Worm (Caenorhabditis elegans) whole organism, mixed stage, embryonic: ENCODE results near the gene mlc-3.

Source experiments
- M03D4.4 ChIP-seq: sonication (generic microtip); optimal IDR thresholded peaks from 2 replicates; lab custom pipeline; 2017; ENCODE audit warnings: mild to moderate bottlenecking, missing genetic modification characterization, missing compliant biosample characterization
- bed-3 ChIP-seq: fragments of 200-800 bp; sonication (Bioruptor generic); optimal IDR thresholded peaks from 3 replicates; lab custom pipeline; 2018; ENCODE audit warnings: mild to moderate bottlenecking, missing genetic modification characterization, moderate library complexity, missing compliant biosample characterization
- blmp-1 ChIP-seq: fragments of 150-350 bp; optimal IDR thresholded peaks from 2 replicates; lab custom pipeline; 2014; ENCODE audit warnings: missing biosample characterization, missing genetic modification characterization
- ceh-39 ChIP-seq: fragments of 150-350 bp; optimal IDR thresholded peaks from 2 replicates; lab custom pipeline; 2014; ENCODE audit warnings: missing biosample characterization, missing genetic modification characterization
- ceh-43 ChIP-seq: fragments of 200-800 bp; sonication (Bioruptor generic); optimal IDR thresholded peaks from 2 replicates; lab custom pipeline; 2018; ENCODE audit warnings: mild to moderate bottlenecking, missing genetic modification characterization, moderate library complexity, missing compliant biosample characterization
- ces-1 ChIP-seq: fragments of 150-350 bp; optimal IDR thresholded peaks from 2 replicates; lab custom pipeline; 2014; ENCODE audit warnings: missing biosample characterization, missing genetic modification reagents, missing genetic modification characterization
- cnd-1 ChIP-seq: fragments of 200-800 bp; sonication (Bioruptor generic); optimal IDR thresholded peaks from 2 replicates; lab custom pipeline; 2018; ENCODE audit warnings: mild to moderate bottlenecking, missing genetic modification characterization, missing compliant biosample characterization
- drap-1 ChIP-seq: fragments of 200-800 bp; sonication (Bioruptor generic); optimal IDR thresholded peaks from 3 replicates; lab custom pipeline; 2018; ENCODE audit warnings: mild to moderate bottlenecking, missing genetic modification characterization, missing compliant biosample characterization
- elt-1 ChIP-seq: sonication (generic microtip); optimal IDR thresholded peaks from 2 replicates; lab custom pipeline; 2017; ENCODE audit warnings: missing genetic modification characterization, mild to moderate bottlenecking, missing compliant biosample characterization, antibody characterized with exemption, moderate library complexity, borderline replicate concordance; ENCODE audit not compliant: insufficient read depth
- flh-1 ChIP-seq: fragments of 200-800 bp; sonication (Bioruptor generic); optimal IDR thresholded peaks from 2 replicates; lab custom pipeline; 2018; ENCODE audit warnings: mild to moderate bottlenecking, missing genetic modification characterization, moderate library complexity, missing compliant biosample characterization
- ham-2 ChIP-seq: fragments of 200-800 bp; sonication (Bioruptor generic); optimal IDR thresholded peaks from 2 replicates; lab custom pipeline; 2018; ENCODE audit warnings: mild to moderate bottlenecking, missing genetic modification characterization, missing compliant biosample characterization
- hlh-1 ChIP-seq: fragments of 150-350 bp; optimal IDR thresholded peaks from 2 replicates; lab custom pipeline; 2014; ENCODE audit warnings: missing biosample characterization, missing genetic modification reagents, missing genetic modification characterization
- lin-13 ChIP-seq: fragments of 150-350 bp; optimal IDR thresholded peaks from 2 replicates; lab custom pipeline; 2014; ENCODE audit warnings: missing biosample characterization, missing genetic modification characterization
- lsy-2 ChIP-seq: fragments of 150-350 bp; optimal IDR thresholded peaks from 2 replicates; lab custom pipeline; 2014; ENCODE audit warnings: missing biosample characterization, missing genetic modification characterization
- mep-1 ChIP-seq: fragments of 150-350 bp; optimal IDR thresholded peaks from 2 replicates; lab custom pipeline; 2017; ENCODE audit warnings: missing biosample characterization, missing genetic modification reagents, missing genetic modification characterization, inconsistent platforms
- nhr-12 ChIP-seq: fragments of 150-350 bp; optimal IDR thresholded peaks from 2 replicates; lab custom pipeline; 2014; ENCODE audit warnings: missing biosample characterization, missing genetic modification characterization
- nhr-2 ChIP-seq: fragments of 150-350 bp; optimal IDR thresholded peaks from 2 replicates; lab custom pipeline; 2014; ENCODE audit warnings: missing biosample characterization, missing genetic modification characterization
- nhr-237 ChIP-seq: fragments of 150-350 bp; optimal IDR thresholded peaks from 2 replicates; lab custom pipeline; 2014; ENCODE audit warnings: missing biosample characterization, missing genetic modification characterization
- nhr-28 ChIP-seq: fragments of 150-350 bp; optimal IDR thresholded peaks from 2 replicates; lab custom pipeline; 2014; ENCODE audit warnings: missing biosample characterization, missing genetic modification characterization
- nhr-76 ChIP-seq: sonication (generic microtip); optimal IDR thresholded peaks from 2 replicates; lab custom pipeline; 2017; ENCODE audit warnings: missing biosample characterization, missing genetic modification characterization
- pha-4 ChIP-seq: fragments of 150-350 bp; optimal IDR thresholded peaks from 2 replicates; lab custom pipeline; 2018; ENCODE audit warnings: missing biosample characterization, missing genetic modification reagents, missing genetic modification characterization
- sem-2 ChIP-seq: fragments of 200-800 bp; sonication (Bioruptor generic); optimal IDR thresholded peaks from 2 replicates; lab custom pipeline; 2018; ENCODE audit warnings: mild to moderate bottlenecking, missing genetic modification characterization, missing compliant biosample characterization
- snpc-4 ChIP-seq: fragments of 150-350 bp; optimal IDR thresholded peaks from 2 replicates; lab custom pipeline; 2014; ENCODE audit warnings: missing biosample characterization, missing genetic modification characterization
- sptf-1 ChIP-seq: sonication (generic microtip); optimal IDR thresholded peaks from 2 replicates; lab custom pipeline; 2017; ENCODE audit warnings: mild to moderate bottlenecking, missing genetic modification characterization, moderate library complexity, missing compliant biosample characterization
- unc-120 ChIP-seq: sonication (generic microtip); optimal IDR thresholded peaks from 2 replicates; lab custom pipeline; 2017; ENCODE audit warnings: missing genetic modification characterization, missing compliant biosample characterization; ENCODE audit not compliant: poor library complexity, severe bottlenecking
- unc-39 ChIP-seq: fragments of 150-350 bp; optimal IDR thresholded peaks from 2 replicates; lab custom pipeline; 2014; ENCODE audit warnings: missing biosample characterization, missing genetic modification characterization
- unc-62 ChIP-seq: fragments of 150-350 bp; optimal IDR thresholded peaks from 2 replicates; lab custom pipeline; 2014; ENCODE audit warnings: missing biosample characterization, missing genetic modification reagents, missing genetic modification characterization
- zip-8 ChIP-seq: fragments of 150-350 bp; optimal IDR thresholded peaks from 2 replicates; lab custom pipeline; 2014; ENCODE audit warnings: missing biosample characterization, missing genetic modification characterization
- ztf-11 ChIP-seq: fragments of 150-350 bp; optimal IDR thresholded peaks from 2 replicates; lab custom pipeline; 2014; ENCODE audit warnings: missing biosample characterization, missing genetic modification characterization

Gene mlc-3

DNA sequence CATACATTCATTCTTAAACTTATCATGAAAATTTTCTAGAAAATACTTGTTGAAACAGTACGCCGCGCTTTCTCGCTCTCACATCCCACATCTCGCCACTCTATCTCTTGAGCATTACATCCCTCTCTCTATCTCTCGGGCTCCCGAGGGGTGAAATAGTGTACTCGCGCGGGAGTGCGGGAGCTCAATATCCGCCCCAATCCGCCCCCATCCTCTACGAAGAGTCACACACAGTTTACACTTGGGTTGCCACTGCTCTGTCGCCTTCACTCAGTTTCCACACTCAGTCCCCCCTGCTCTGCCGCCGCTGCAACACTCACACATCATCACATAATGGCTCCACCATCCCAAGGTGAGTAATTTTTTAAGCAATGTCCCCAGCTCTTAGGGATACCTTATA, at the start of gene mlc-3:
TSS of gene mlc-3 (plus strand) at position 227 of the 400 bp plus-strand sequence.
- no peak for TF ChIP-seq nhr-76 (tag; lab: Kevin White, UChicago)
- TF ChIP-seq nhr-237 (tag; lab: Kevin White, UChicago), result no peak
- peak; percentile 51 for TF ChIP-seq hlh-1 (tag; lab: Kevin White, UChicago)
- TF ChIP-seq unc-120, result peak; percentile 48
- TF ChIP-seq cnd-1 (tag; lab: Kevin White, UChicago), result no peak
- peak; percentile 21 for TF ChIP-seq unc-62
- TF ChIP-seq ham-2 (GFP tag; lab: Kevin White, UChicago), result no peak
- TF ChIP-seq M03D4.4 (tag; lab: Kevin White, UChicago), result peak; percentile 42
- no peak for TF ChIP-seq elt-1 (tag; lab: Kevin White, UChicago)
- TF ChIP-seq nhr-2, result no peak
- no peak for TF ChIP-seq sem-2 (GFP tag; lab: Kevin White, UChicago)
- no peak for TF ChIP-seq mep-1 (tag; lab: Kevin White, UChicago)

DNA sequence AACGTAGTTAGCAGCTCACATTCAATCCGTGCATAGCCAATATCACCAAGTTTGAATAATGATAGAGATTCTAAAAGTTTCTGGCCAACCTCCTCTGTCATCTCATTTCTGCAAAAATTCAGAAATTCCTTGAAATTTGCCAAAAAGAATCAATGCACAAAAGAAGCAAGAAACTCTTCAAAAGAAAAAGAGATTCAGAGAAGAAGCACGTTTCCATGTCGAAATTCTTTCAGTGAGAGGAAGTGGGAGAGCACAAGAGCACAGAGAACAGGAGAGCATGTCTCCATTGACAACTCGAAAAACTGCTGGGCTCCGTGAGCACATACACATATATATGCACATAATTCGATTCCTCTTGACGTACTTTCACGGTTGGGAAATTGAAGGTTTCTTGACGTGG, 47.4 kb upstream of the mlc-3 start, which contains the start of gene nekl-4:
TSS of gene nekl-4 (minus strand) at position 101 of the 400 bp plus-strand sequence.
- TF ChIP-seq unc-120 (no peak), sem-2 (GFP tag; lab: Kevin White, UChicago) (no peak), sptf-1 (tag; lab: Kevin White, UChicago) (no peak), ceh-39 (tag; lab: Kevin White, UChicago) (no peak), nhr-2 (no peak), unc-62 (no peak), lsy-2 (tag; lab: Kevin White, UChicago) (no peak), ham-2 (GFP tag; lab: Kevin White, UChicago) (no peak), nhr-28 (tag; lab: Kevin White, UChicago) (no peak), ztf-11 (tag; lab: Kevin White, UChicago) (no peak), bed-3 (GFP tag; lab: Kevin White, UChicago) (no peak), snpc-4 (no peak), cnd-1 (tag; lab: Kevin White, UChicago) (no peak), ces-1 (GFP tag; lab: Kevin White, UChicago) (no peak), ceh-43 (no peak), blmp-1 (tag; lab: Kevin White, UChicago) (no peak), flh-1 (no peak), nhr-237 (tag; lab: Kevin White, UChicago) (no peak), M03D4.4 (tag; lab: Kevin White, UChicago) (no peak)
- TF ChIP-seq, all 35 proteins: peak for 0

DNA sequence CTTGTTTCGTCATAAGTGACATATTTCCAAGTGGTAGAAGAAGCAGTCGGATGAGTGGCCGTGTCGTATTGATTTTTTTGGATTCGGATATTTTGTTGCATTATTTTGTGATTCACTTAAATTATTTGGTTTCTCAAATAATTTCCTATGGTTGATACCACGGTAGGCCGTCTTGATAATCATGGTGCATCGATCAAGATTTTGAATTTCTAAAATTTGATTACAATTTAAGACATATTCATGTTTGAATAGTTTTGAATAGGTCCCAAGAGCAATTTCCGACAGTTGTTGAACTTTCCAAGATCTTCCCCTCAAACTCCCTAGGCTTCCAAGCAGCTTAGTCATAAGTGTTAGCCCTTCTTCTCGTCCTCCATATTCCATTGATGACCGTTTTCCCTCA, 42.9 kb upstream of the mlc-3 start, which contains the start of gene D1044.4:
TSS of gene D1044.4 (minus strand) at position 101 of the 400 bp plus-strand sequence.
- TF ChIP-seq sptf-1 (tag; lab: Kevin White, UChicago) (no peak), nhr-12 (tag; lab: Kevin White, UChicago) (no peak), ham-2 (GFP tag; lab: Kevin White, UChicago) (no peak), blmp-1 (tag; lab: Kevin White, UChicago) (no peak), ceh-43 (no peak), lsy-2 (tag; lab: Kevin White, UChicago) (no peak), sem-2 (GFP tag; lab: Kevin White, UChicago) (no peak), unc-62 (no peak), drap-1 (GFP tag; lab: Kevin White, UChicago) (no peak), M03D4.4 (tag; lab: Kevin White, UChicago) (no peak), lin-13 (tag; lab: Kevin White, UChicago) (no peak), nhr-2 (no peak), ceh-39 (tag; lab: Kevin White, UChicago) (no peak), hlh-1 (tag; lab: Kevin White, UChicago) (no peak), mep-1 (tag; lab: Kevin White, UChicago) (no peak), zip-8 (tag; lab: Kevin White, UChicago) (no peak), ztf-11 (tag; lab: Kevin White, UChicago) (no peak), pha-4 (tag; lab: Kevin White, UChicago) (no peak)

DNA sequence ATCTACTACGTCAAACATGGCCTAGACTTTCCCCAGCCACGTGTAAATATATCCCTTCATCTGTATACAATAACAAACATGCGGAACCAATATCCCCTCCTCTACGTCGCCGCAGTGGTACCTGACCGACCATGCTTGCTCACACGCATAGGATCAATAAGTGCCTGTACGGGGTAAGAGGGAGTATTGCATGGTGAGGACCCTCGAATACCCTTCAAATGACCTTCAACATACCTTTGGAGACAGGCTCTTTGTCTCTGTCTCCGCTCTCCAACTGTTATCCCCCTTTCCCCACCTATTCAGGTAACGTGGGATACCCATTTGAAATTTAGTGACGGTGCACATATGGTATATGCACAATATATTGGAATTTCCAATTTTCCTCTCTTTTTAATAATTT, 38.9 kb upstream of the mlc-3 start, which contains the start of gene dex-1:
TSS of gene dex-1 (plus strand) at position 132 of the 400 bp plus-strand sequence.
- TF ChIP-seq pha-4 (tag; lab: Kevin White, UChicago), result no peak
- peak; percentile 99 for TF ChIP-seq nhr-2
- peak; percentile 42 for TF ChIP-seq zip-8 (tag; lab: Kevin White, UChicago)
- TF ChIP-seq sptf-1 (tag; lab: Kevin White, UChicago), result no peak
- TF ChIP-seq ham-2 (GFP tag; lab: Kevin White, UChicago), result no peak
- TF ChIP-seq unc-120, result no peak

DNA sequence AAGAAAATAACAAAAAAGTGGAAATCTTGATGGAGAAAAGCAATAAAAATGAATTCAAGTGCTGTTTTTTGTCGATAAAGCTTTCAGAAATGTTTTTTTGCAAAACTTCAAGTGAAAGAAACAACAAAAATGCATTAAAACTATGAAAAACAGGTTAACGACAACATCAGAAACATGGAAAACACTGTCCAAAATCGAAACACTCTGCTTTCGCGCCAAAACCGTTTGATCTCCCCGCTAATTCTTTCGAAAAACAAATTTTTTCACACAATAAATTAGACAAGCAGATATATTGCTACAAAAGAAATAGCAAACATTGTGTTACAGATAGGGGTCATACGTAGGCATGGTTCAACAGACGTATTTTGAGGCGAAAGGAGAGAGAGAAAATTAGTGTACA, 23.0 kb upstream of the mlc-3 start:
- TF ChIP-seq lsy-2 (tag; lab: Kevin White, UChicago), result no peak
- TF ChIP-seq unc-39, result no peak
- no peak for TF ChIP-seq cnd-1 (tag; lab: Kevin White, UChicago)
- no peak for TF ChIP-seq M03D4.4 (tag; lab: Kevin White, UChicago)
- TF ChIP-seq pha-4 (tag; lab: Kevin White, UChicago), result no peak
- no peak for TF ChIP-seq bed-3 (GFP tag; lab: Kevin White, UChicago)
- no peak for TF ChIP-seq snpc-4
- no peak for TF ChIP-seq flh-1
- TF ChIP-seq zip-8 (tag; lab: Kevin White, UChicago), result no peak
- TF ChIP-seq lin-13 (tag; lab: Kevin White, UChicago), result no peak
- TF ChIP-seq nhr-12 (tag; lab: Kevin White, UChicago), result no peak
- no peak for TF ChIP-seq nhr-237 (tag; lab: Kevin White, UChicago)
- TF ChIP-seq ham-2 (GFP tag; lab: Kevin White, UChicago), result no peak
